Worm (Caenorhabditis elegans) whole organism, young adult: Measurements from ENCODE around the gene T22C8.1.

Experiments used
- B0336.3 ChIP-seq: fragments of 200-800 bp; sonication (Bioruptor generic); IDR thresholded peaks from 2 replicates; pipeline ENCODE4 v1.3.6; 2022; ENCODE audit warnings: missing genetic modification characterization, missing compliant biosample characterization
- F10E7.11 ChIP-seq: sonication (generic microtip); optimal IDR thresholded peaks from 2 replicates; lab custom pipeline; 2017; ENCODE audit warnings: mild to moderate bottlenecking, missing genetic modification characterization, moderate library complexity, missing compliant biosample characterization
- F33H1.4 ChIP-seq: fragments of 200-800 bp; sonication (Bioruptor generic); IDR thresholded peaks from 2 replicates; pipeline ENCODE4 v1.3.6; 2022; ENCODE audit warnings: missing genetic modification reagents, missing genetic modification characterization, missing compliant biosample characterization
- F49E8.2 ChIP-seq: sonication (generic microtip); optimal IDR thresholded peaks from 3 replicates; lab custom pipeline; 2017; ENCODE audit warnings: missing genetic modification characterization, mild to moderate bottlenecking, missing compliant biosample characterization, antibody characterized with exemption, moderate library complexity; ENCODE audit not compliant: insufficient read depth
- Y79H2A.3 ChIP-seq: fragments of 200-800 bp; sonication (Bioruptor generic); conservative IDR thresholded peaks from 2 replicates; pipeline ENCODE4 v1.3.6; 2022; ENCODE audit warnings: missing genetic modification reagents, missing genetic modification characterization, missing compliant biosample characterization
- ama-1 ChIP-seq, 3 experiments: fragments of 150-350 bp in 1 of 3; sonication (generic microtip) in 2 of 3; optimal IDR thresholded peaks; 2 replicates each; lab custom pipeline; 2014 to 2018; ENCODE audit warnings: missing biosample characterization in 2 of 3, missing genetic modification characterization in 2 of 3, missing genetic modification reagents in 2 of 3
- aptf-3 ChIP-seq: fragments of 200-800 bp; sonication (Bioruptor generic); IDR thresholded peaks from 2 replicates; pipeline ENCODE4 v1.3.6; 2022; ENCODE audit warnings: missing genetic modification characterization, missing compliant biosample characterization
- attf-3 ChIP-seq: fragments of 200-800 bp; sonication (Bioruptor generic); conservative IDR thresholded peaks from 2 replicates; pipeline ENCODE4 v1.3.6; 2022; ENCODE audit warnings: missing genetic modification reagents, missing genetic modification characterization, missing compliant biosample characterization
- attf-6 ChIP-seq: fragments of 200-800 bp; sonication (Bioruptor generic); IDR thresholded peaks from 2 replicates; pipeline ENCODE4 v1.3.6; 2022; ENCODE audit warnings: missing genetic modification reagents, missing genetic modification characterization, missing compliant biosample characterization
- bed-1 ChIP-seq: fragments of 200-800 bp; sonication (Bioruptor generic); IDR thresholded peaks from 2 replicates; pipeline ENCODE4 v1.3.6; 2022; ENCODE audit warnings: missing genetic modification reagents, missing genetic modification characterization, missing compliant biosample characterization
- bed-2 ChIP-seq: fragments of 200-800 bp; sonication (Bioruptor generic); IDR thresholded peaks from 2 replicates; pipeline ENCODE4 v1.3.6; 2022; ENCODE audit warnings: missing genetic modification reagents, missing genetic modification characterization, missing compliant biosample characterization
- cebp-1 ChIP-seq, 2 experiments: fragments of 200-800 bp in 1 of 2; sonication (Bioruptor generic) in 1 of 2; sonication (generic microtip) in 1 of 2; IDR thresholded peaks in 1 of 2; optimal IDR thresholded peaks in 1 of 2; 2 replicates each; pipeline versions ENCODE4 v1.3.6 to Lab custom; 2017 to 2022; ENCODE audit warnings: missing compliant biosample characterization in 2 of 2, missing genetic modification characterization in 2 of 2, mild to moderate bottlenecking in 1 of 2, missing genetic modification reagents in 1 of 2, moderate library complexity in 1 of 2
- die-1 ChIP-seq: sonication (generic microtip); optimal IDR thresholded peaks from 2 replicates; lab custom pipeline; 2016; ENCODE audit warnings: missing genotype, mild to moderate bottlenecking, missing genetic modification characterization, missing compliant biosample characterization
- dpl-1 ChIP-seq: fragments of 150-350 bp; optimal IDR thresholded peaks from 2 replicates; lab custom pipeline; 2014; ENCODE audit warnings: missing biosample characterization, missing genetic modification reagents, missing genetic modification characterization
- ekl-4 ChIP-seq: fragments of 200-800 bp; sonication (Bioruptor generic); IDR thresholded peaks from 2 replicates; pipeline ENCODE4 v1.3.6; 2022; ENCODE audit warnings: missing genetic modification reagents, missing genetic modification characterization, missing compliant biosample characterization
- ets-4 ChIP-seq: fragments of 200-800 bp; sonication (Bioruptor generic); optimal IDR thresholded peaks from 2 replicates; lab custom pipeline; 2018; ENCODE audit warnings: mild to moderate bottlenecking, missing genetic modification characterization, missing compliant biosample characterization
- him-1 ChIP-seq: sonication (generic microtip); optimal IDR thresholded peaks from 2 replicates; lab custom pipeline; 2016; ENCODE audit warnings: missing genotype, missing genetic modification reagents, missing genetic modification characterization, missing compliant biosample characterization
- hmg-1.2 ChIP-seq: fragments of 200-800 bp; sonication (Bioruptor generic); IDR thresholded peaks from 2 replicates; pipeline ENCODE4 v1.3.6; 2022; ENCODE audit warnings: missing genetic modification reagents, missing genetic modification characterization, missing compliant biosample characterization
- hsf-1 ChIP-seq: fragments of 200-800 bp; sonication (Bioruptor generic); IDR thresholded peaks from 2 replicates; pipeline ENCODE4 v1.3.6; 2022; ENCODE audit warnings: missing genetic modification reagents, missing genetic modification characterization, missing compliant biosample characterization
- let-607 ChIP-seq, 2 experiments: fragments of 200-800 bp in 1 of 2; sonication (Bioruptor generic) in 1 of 2; sonication (generic microtip) in 1 of 2; optimal IDR thresholded peaks; 2 replicates each; lab custom pipeline; 2016 to 2018; ENCODE audit warnings: mild to moderate bottlenecking in 2 of 2, missing compliant biosample characterization in 2 of 2, missing genetic modification characterization in 2 of 2, moderate library complexity in 2 of 2, missing genotype in 1 of 2
- lin-26 ChIP-seq: fragments of 200-800 bp; sonication (Bioruptor generic); IDR thresholded peaks from 2 replicates; pipeline ENCODE4 v1.3.6; 2022; ENCODE audit warnings: missing genetic modification reagents, missing genetic modification characterization, missing compliant biosample characterization
- lin-35 ChIP-seq, 3 experiments: fragments of 150-350 bp in 2 of 3; sonication (generic microtip) in 1 of 3; optimal IDR thresholded peaks; 2 replicates each; lab custom pipeline; 2014 to 2018; ENCODE audit warnings: missing biosample characterization in 3 of 3, missing genetic modification characterization in 3 of 3, missing genetic modification reagents in 3 of 3
- lin-40 ChIP-seq: sonication (generic microtip); optimal IDR thresholded peaks from 2 replicates; lab custom pipeline; 2016; ENCODE audit warnings: missing genetic modification characterization, mild to moderate bottlenecking, missing compliant biosample characterization, missing genotype, missing genetic modification reagents
- lsl-1 ChIP-seq: fragments of 200-800 bp; sonication (Bioruptor generic); optimal IDR thresholded peaks from 2 replicates; lab custom pipeline; 2018; ENCODE audit warnings: mild to moderate bottlenecking, missing genetic modification characterization, moderate library complexity, missing compliant biosample characterization
- lsy-27 ChIP-seq: sonication (generic microtip); optimal IDR thresholded peaks from 2 replicates; lab custom pipeline; 2017; ENCODE audit warnings: missing genetic modification characterization, mild to moderate bottlenecking, missing compliant biosample characterization, antibody characterized with exemption, missing genotype, borderline replicate concordance; ENCODE audit not compliant: insufficient read depth
- madf-3 ChIP-seq: fragments of 200-800 bp; sonication (Bioruptor generic); IDR thresholded peaks from 2 replicates; pipeline ENCODE4 v1.3.6; 2022; ENCODE audit warnings: missing genetic modification reagents, missing genetic modification characterization, missing compliant biosample characterization
- madf-6 ChIP-seq: fragments of 200-800 bp; sonication (Bioruptor generic); IDR thresholded peaks from 2 replicates; pipeline ENCODE4 v1.3.6; 2022; ENCODE audit warnings: missing genetic modification reagents, missing genetic modification characterization, missing compliant biosample characterization
- mcd-1 ChIP-seq: fragments of 200-800 bp; sonication (Bioruptor generic); IDR thresholded peaks from 2 replicates; pipeline ENCODE4 v1.3.6; 2022; ENCODE audit warnings: missing genetic modification reagents, missing genetic modification characterization, missing compliant biosample characterization
- mes-4 ChIP-seq: sonication (generic microtip); optimal IDR thresholded peaks from 2 replicates; lab custom pipeline; 2016; ENCODE audit warnings: missing genotype, missing genetic modification characterization, missing compliant biosample characterization
- sdz-38 ChIP-seq: sonication (generic microtip); optimal IDR thresholded peaks from 2 replicates; lab custom pipeline; 2016; ENCODE audit warnings: missing genotype, missing genetic modification characterization, missing compliant biosample characterization
- snpc-1.3 ChIP-seq: sonication (generic microtip); optimal IDR thresholded peaks from 2 replicates; lab custom pipeline; 2017; ENCODE audit warnings: missing genetic modification characterization, mild to moderate bottlenecking, missing compliant biosample characterization, antibody characterized with exemption, moderate library complexity, missing genotype, missing genetic modification reagents; ENCODE audit not compliant: insufficient read depth
- somi-1 ChIP-seq: fragments of 200-800 bp; sonication (Bioruptor generic); optimal IDR thresholded peaks from 2 replicates; lab custom pipeline; 2018; ENCODE audit warnings: mild to moderate bottlenecking, missing genetic modification characterization, missing compliant biosample characterization
- tbp1 ChIP-seq: fragments of 200-800 bp; sonication (Bioruptor generic); optimal IDR thresholded peaks from 2 replicates; lab custom pipeline; 2018; ENCODE audit warnings: mild to moderate bottlenecking, missing genetic modification characterization, missing compliant biosample characterization
- tlf-1 ChIP-seq: fragments of 200-800 bp; sonication (Bioruptor generic); optimal IDR thresholded peaks from 2 replicates; lab custom pipeline; 2018; ENCODE audit warnings: mild to moderate bottlenecking, missing genetic modification characterization, missing compliant biosample characterization
- xnd-1 ChIP-seq: sonication (generic microtip); optimal IDR thresholded peaks from 2 replicates; lab custom pipeline; 2016; ENCODE audit warnings: missing genotype, missing genetic modification reagents, missing genetic modification characterization, missing compliant biosample characterization
- ztf-22 ChIP-seq: fragments of 200-800 bp; sonication (Bioruptor generic); optimal IDR thresholded peaks from 2 replicates; lab custom pipeline; 2018; ENCODE audit warnings: mild to moderate bottlenecking, missing genetic modification characterization, moderate library complexity, missing compliant biosample characterization
- ztf-6 ChIP-seq: fragments of 200-800 bp; sonication (Bioruptor generic); IDR thresholded peaks from 2 replicates; pipeline ENCODE4 v1.3.6; 2022; ENCODE audit warnings: missing genetic modification reagents, missing genetic modification characterization, missing compliant biosample characterization

T22C8.1 gene

DNA sequence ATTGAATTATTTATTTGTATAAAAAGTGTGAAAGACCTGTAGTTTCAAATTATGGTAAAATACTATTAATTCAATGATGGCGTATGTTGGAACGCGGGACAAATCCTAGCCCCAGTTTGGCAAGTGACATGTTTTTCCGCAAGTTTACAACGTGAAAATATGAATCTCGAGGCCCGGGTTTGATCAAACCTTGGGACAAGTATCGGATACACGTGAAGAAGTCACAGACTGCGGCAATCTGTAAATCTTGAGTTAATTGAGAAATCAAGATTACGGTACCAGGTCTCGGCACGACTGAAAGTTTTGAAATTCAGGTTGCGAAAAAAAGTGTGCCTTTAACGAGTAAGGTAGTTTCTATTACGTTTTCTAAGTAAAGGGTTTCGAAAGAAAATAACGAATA lies 29.5 kb upstream of the T22C8.1 start (continued):
- no peak for TF ChIP-seq lsy-27 (tag; lab: Kevin White, UChicago)
- 0 out of 2 replicates have a peak, but pooled peaks have one; percentile 24 for TF ChIP-seq madf-6 (GFP tag; lab: Robert Waterston, UW)
- TF ChIP-seq ekl-4 (GFP tag; lab: Robert Waterston, UW), result no peak
- TF ChIP-seq lsl-1 (GFP tag; lab: Kevin White, UChicago), result no peak
- no peak for TF ChIP-seq F49E8.2
- TF ChIP-seq tbp1, result no peak
- TF ChIP-seq B0336.3, result no peak

DNA sequence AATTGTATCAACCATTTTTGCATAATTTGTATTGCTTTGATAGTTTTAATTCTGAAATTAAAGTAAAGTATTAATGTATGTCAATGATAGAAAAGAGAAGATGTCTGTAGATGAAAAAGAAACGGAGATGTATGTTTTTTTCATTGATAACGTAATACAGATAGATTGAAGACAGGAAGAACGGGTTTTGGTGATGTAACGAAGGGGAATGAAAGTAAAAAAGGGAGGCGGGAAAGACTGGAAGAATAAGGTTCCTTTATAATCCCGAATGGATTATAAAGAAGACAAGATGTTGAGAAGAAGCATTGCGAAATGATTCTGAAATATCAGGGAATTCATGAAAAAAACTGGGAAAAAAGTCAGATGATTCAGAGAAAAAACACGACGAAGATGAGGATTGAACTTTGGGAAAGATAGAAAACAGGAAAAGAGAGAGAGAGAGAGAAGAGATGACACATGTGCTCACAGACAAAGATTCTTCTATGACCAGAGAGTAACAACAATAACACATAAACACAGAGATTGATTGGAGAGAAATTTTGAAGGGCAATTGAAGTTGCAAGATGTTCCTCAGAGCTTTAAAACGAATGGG lies 27.4 kb upstream of the T22C8.1 start, which contains the start of gene F54C9.11:
Gene F54C9.11 (minus strand): TSS at position 51 of the 592 bp plus-strand sequence.
- no peak for TF ChIP-seq F10E7.11
- TF ChIP-seq die-1 (tag; lab: Kevin White, UChicago), result no peak
- no peak for TF ChIP-seq F49E8.2
- no peak for TF ChIP-seq hsf-1
- no peak for TF ChIP-seq xnd-1 (tag; lab: Kevin White, UChicago)
- no peak for TF ChIP-seq dpl-1 (GFP tag; lab: Kevin White, UChicago)
- no peak for TF ChIP-seq madf-3 (GFP tag; lab: Robert Waterston, UW)
- no peak for TF ChIP-seq attf-6 (GFP tag; lab: Robert Waterston, UW)
- no peak for TF ChIP-seq lin-40
- no peak for TF ChIP-seq ama-1 (optimal IDR thresholded peaks at IDR 0.05; lab: Kevin White, UChicago)
- TF ChIP-seq ama-1 (GFP tag; optimal IDR thresholded peaks at IDR 0.05; lab: Kevin White, UChicago), result no peak
- no peak for TF ChIP-seq mes-4 (tag; lab: Kevin White, UChicago)
- TF ChIP-seq somi-1 (GFP tag; lab: Kevin White, UChicago), result peak; percentile 35
- peak in 1 of 3 experiments; percentile 20 for TF ChIP-seq lin-35 (GFP tag; optimal IDR thresholded peaks at IDR 0.05; lab: Kevin White, UChicago)
- TF ChIP-seq ets-4 (GFP tag; lab: Kevin White, UChicago), result no peak
- no peak for TF ChIP-seq bed-2
- no peak for TF ChIP-seq F33H1.4
- no peak for TF ChIP-seq let-607 (tag; optimal IDR thresholded peaks at IDR 0.05; lab: Kevin White, UChicago)
- TF ChIP-seq cebp-1 (GFP tag; IDR thresholded peaks at IDR 0.05; lab: Robert Waterston, UW), result peak; percentile 41; the same call in 1 of the 2 replicates
- TF ChIP-seq cebp-1 (tag; optimal IDR thresholded peaks at IDR 0.05; lab: Kevin White, UChicago), result peak; percentile 87
- no peak for TF ChIP-seq lin-26 (GFP tag; lab: Robert Waterston, UW)

DNA sequence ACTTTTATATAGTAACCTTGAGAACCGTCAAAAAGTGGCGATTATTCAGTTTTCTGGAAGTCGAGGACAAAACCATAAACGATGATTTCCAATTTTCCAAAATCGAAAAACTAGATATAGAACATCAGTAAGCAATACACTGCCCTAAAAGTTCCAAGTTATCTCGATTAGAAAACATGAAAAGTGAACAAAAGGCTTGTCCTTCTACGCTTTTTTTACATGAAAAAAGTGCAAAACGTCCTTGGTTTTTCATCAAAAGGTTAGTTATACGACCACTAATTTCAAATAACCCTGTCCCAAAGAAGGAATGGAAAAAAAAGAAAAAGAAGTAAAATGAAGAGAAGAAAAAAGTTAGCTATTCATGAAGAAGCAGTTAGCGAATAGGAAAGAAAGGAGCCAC lies 26.6 kb upstream of the T22C8.1 start:
- TF ChIP-seq dpl-1 (GFP tag; lab: Kevin White, UChicago), result no peak
- no peak for TF ChIP-seq bed-1 (GFP tag; lab: Robert Waterston, UW)
- no peak for TF ChIP-seq him-1 (tag; lab: Kevin White, UChicago)
- TF ChIP-seq hmg-1.2 (GFP tag; lab: Robert Waterston, UW), result no peak

DNA sequence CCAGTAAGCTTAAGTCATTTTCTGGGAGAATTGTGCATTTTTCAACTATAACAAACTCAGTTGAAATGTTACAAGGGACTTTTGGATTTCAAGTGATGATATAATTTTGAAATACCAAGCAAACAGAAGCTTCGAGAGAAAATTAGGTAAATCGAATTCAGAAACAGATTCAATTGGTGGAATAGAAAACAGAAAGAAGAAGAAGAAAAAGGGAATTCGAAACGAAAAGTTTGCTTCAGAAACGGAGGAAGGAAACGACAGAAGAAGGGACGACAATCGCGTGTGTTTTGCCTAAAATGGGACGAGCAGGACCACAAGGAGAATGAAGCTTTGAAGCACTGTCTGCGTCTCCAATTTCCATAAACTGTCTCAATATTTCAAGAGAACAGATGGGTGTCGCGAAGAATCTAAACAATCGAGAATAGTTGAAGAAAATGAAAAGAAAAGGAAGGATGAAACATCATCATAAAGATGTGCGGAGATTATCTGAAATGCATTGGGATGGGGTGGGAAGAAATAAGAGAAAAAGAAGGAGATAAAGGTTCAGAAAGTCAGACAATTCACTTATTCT lies 24.8 kb upstream of the T22C8.1 start:
- TF ChIP-seq hmg-1.2 (GFP tag; lab: Robert Waterston, UW), result peak; percentile 39; the same call in 1 of the 2 replicates
- no peak for TF ChIP-seq ztf-22 (GFP tag; lab: Kevin White, UChicago)
- no peak for TF ChIP-seq madf-3 (GFP tag; lab: Robert Waterston, UW)

DNA sequence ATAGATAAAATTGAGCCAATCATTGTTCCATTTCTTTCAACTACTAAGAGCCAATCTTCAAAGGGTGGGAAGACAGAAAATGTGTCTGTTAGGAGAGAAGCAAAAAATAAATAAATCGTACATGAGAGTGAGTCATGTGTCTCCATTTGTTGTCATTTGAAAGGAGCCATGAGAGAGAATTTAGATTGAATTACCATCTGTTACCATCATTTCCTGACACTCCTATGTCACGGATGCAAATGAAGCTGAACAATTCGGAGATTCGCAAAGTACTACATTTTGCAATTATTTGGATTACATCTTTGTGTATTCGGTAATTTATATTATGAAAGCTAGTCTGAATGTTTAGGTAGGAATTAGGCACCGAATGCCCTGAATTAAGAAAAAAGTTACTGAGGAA lies 24.1 kb upstream of the T22C8.1 start:
- TF ChIP-seq mcd-1 (GFP tag; lab: Robert Waterston, UW), result no peak
- no peak for TF ChIP-seq ztf-6 (GFP tag; lab: Robert Waterston, UW)
- no peak for TF ChIP-seq tlf-1 (GFP tag; lab: Kevin White, UChicago)
- TF ChIP-seq attf-3 (GFP tag; lab: Robert Waterston, UW), result no peak
- TF ChIP-seq B0336.3, result no peak
- no peak for TF ChIP-seq Y79H2A.3 (GFP tag; lab: Robert Waterston, UW)
- no peak for TF ChIP-seq sdz-38
- no peak for TF ChIP-seq snpc-1.3 (tag; lab: Kevin White, UChicago)
- no peak for TF ChIP-seq aptf-3 (GFP tag; lab: Robert Waterston, UW)
